Worm (Caenorhabditis elegans) whole organism, L2 larva: ENCODE measurements around the gene mip-1.

Source experiments
- C34F6.9 ChIP-seq: fragments of 150-350 bp; optimal IDR thresholded peaks from 2 replicates; lab custom pipeline; 2014; ENCODE audit warnings: missing biosample characterization, missing genetic modification characterization
- F13H6.1 ChIP-seq: sonication (generic microtip); optimal IDR thresholded peaks from 2 replicates; lab custom pipeline; 2016; ENCODE audit warnings: missing genetic modification characterization, missing compliant biosample characterization
- R02D3.7 ChIP-seq: fragments of 150-350 bp; optimal IDR thresholded peaks from 2 replicates; lab custom pipeline; 2014; ENCODE audit warnings: missing biosample characterization, missing genetic modification characterization
- Y55F3AM.14 ChIP-seq: fragments of 200-800 bp; sonication (Bioruptor generic); optimal IDR thresholded peaks from 2 replicates; lab custom pipeline; 2018; ENCODE audit warnings: mild to moderate bottlenecking, missing genetic modification characterization, missing compliant biosample characterization
- ZK546.5 ChIP-seq: sonication (generic microtip); optimal IDR thresholded peaks from 2 replicates; lab custom pipeline; 2017; ENCODE audit warnings: missing biosample characterization, missing genetic modification characterization
- alr-1 ChIP-seq: fragments of 150-350 bp; optimal IDR thresholded peaks from 2 replicates; lab custom pipeline; 2014; ENCODE audit warnings: missing biosample characterization, missing genetic modification characterization
- aly-2 ChIP-seq: fragments of 150-350 bp; optimal IDR thresholded peaks from 2 replicates; lab custom pipeline; 2014; ENCODE audit warnings: missing biosample characterization, missing genetic modification characterization
- ama-1 ChIP-seq: fragments of 150-350 bp; optimal IDR thresholded peaks from 2 replicates; lab custom pipeline; 2018; ENCODE audit warnings: inconsistent platforms
- blmp-1 ChIP-seq: sonication (generic microtip); optimal IDR thresholded peaks from 2 replicates; lab custom pipeline; 2017; ENCODE audit warnings: missing genetic modification characterization, mild to moderate bottlenecking, missing compliant biosample characterization, antibody characterized with exemption, moderate library complexity; ENCODE audit not compliant: insufficient read depth
- ceh-16 ChIP-seq: fragments of 150-350 bp; optimal IDR thresholded peaks from 2 replicates; lab custom pipeline; 2014; ENCODE audit warnings: missing biosample characterization, missing genetic modification characterization
- ceh-82 ChIP-seq: fragments of 150-350 bp; optimal IDR thresholded peaks from 2 replicates; lab custom pipeline; 2014; ENCODE audit warnings: missing biosample characterization, missing genetic modification characterization
- crh-2 ChIP-seq: sonication (generic microtip); optimal IDR thresholded peaks from 2 replicates; lab custom pipeline; 2017; ENCODE audit warnings: missing biosample characterization, missing genetic modification characterization
- dmd-4 ChIP-seq: sonication (generic microtip); optimal IDR thresholded peaks from 2 replicates; lab custom pipeline; 2017; ENCODE audit warnings: missing biosample characterization, missing genetic modification characterization
- egl-27 ChIP-seq: sonication (generic microtip); optimal IDR thresholded peaks from 3 replicates; lab custom pipeline; 2017; ENCODE audit warnings: missing biosample characterization, missing genetic modification reagents, missing genetic modification characterization
- elt-1 ChIP-seq: fragments of 150-350 bp; optimal IDR thresholded peaks from 2 replicates; lab custom pipeline; 2014; ENCODE audit warnings: missing biosample characterization, missing genetic modification characterization
- elt-3 ChIP-seq: sonication (generic microtip); optimal IDR thresholded peaks from 2 replicates; lab custom pipeline; 2017; ENCODE audit warnings: missing biosample characterization, missing genetic modification characterization
- fos-1 ChIP-seq: fragments of 150-350 bp; optimal IDR thresholded peaks from 2 replicates; lab custom pipeline; 2014; ENCODE audit warnings: missing biosample characterization, missing genetic modification characterization
- lin-11 ChIP-seq: fragments of 150-350 bp; sonication (generic microtip); optimal IDR thresholded peaks from 2 replicates; lab custom pipeline; 2014; ENCODE audit warnings: missing biosample characterization, missing genetic modification characterization, inconsistent platforms, mixed read lengths
- lin-13 ChIP-seq: fragments of 150-350 bp; optimal IDR thresholded peaks from 2 replicates; lab custom pipeline; 2014; ENCODE audit warnings: missing biosample characterization, missing genetic modification reagents, missing genetic modification characterization
- lin-39 ChIP-seq: fragments of 150-350 bp; optimal IDR thresholded peaks from 2 replicates; lab custom pipeline; 2014; ENCODE audit warnings: missing biosample characterization, missing genetic modification reagents, missing genetic modification characterization
- lsy-2 ChIP-seq, 2 experiments: fragments of 150-350 bp in 1 of 2; sonication (generic microtip) in 1 of 2; optimal IDR thresholded peaks; 2 replicates each; lab custom pipeline; 2014 to 2017; ENCODE audit warnings: missing biosample characterization in 2 of 2, missing genetic modification characterization in 2 of 2
- mbf-1 ChIP-seq: sonication (generic microtip); optimal IDR thresholded peaks from 2 replicates; lab custom pipeline; 2017; ENCODE audit warnings: missing biosample characterization, missing genetic modification characterization
- mdl-1 ChIP-seq, 2 experiments: fragments of 150-350 bp in 1 of 2; sonication (generic microtip) in 1 of 2; optimal IDR thresholded peaks; 2 replicates each; lab custom pipeline; 2017; ENCODE audit warnings: missing biosample characterization in 2 of 2, missing genetic modification characterization in 2 of 2
- nhr-10 ChIP-seq: sonication (generic microtip); optimal IDR thresholded peaks from 2 replicates; lab custom pipeline; 2017; ENCODE audit warnings: missing biosample characterization, missing genetic modification characterization
- nhr-11 ChIP-seq: fragments of 150-350 bp; optimal IDR thresholded peaks from 2 replicates; lab custom pipeline; 2014; ENCODE audit warnings: missing biosample characterization, missing genetic modification characterization
- nhr-12 ChIP-seq: fragments of 150-350 bp; optimal IDR thresholded peaks from 2 replicates; lab custom pipeline; 2014; ENCODE audit warnings: missing biosample characterization, missing genetic modification characterization
- nhr-129 ChIP-seq: fragments of 150-350 bp; optimal IDR thresholded peaks from 2 replicates; lab custom pipeline; 2014; ENCODE audit warnings: missing biosample characterization, missing genetic modification characterization
- nhr-21 ChIP-seq: fragments of 150-350 bp; optimal IDR thresholded peaks from 2 replicates; lab custom pipeline; 2014; ENCODE audit warnings: missing biosample characterization, missing genetic modification characterization
- nhr-23 ChIP-seq: fragments of 150-350 bp; optimal IDR thresholded peaks from 2 replicates; lab custom pipeline; 2014; ENCODE audit warnings: missing biosample characterization, missing genetic modification reagents, missing genetic modification characterization
- nhr-237 ChIP-seq: fragments of 150-350 bp; optimal IDR thresholded peaks from 2 replicates; lab custom pipeline; 2014; ENCODE audit warnings: missing biosample characterization, missing genetic modification characterization
- nhr-6 ChIP-seq: fragments of 150-350 bp; optimal IDR thresholded peaks from 2 replicates; lab custom pipeline; 2014; ENCODE audit warnings: missing biosample characterization, missing genetic modification characterization
- nhr-77 ChIP-seq: fragments of 150-350 bp; optimal IDR thresholded peaks from 2 replicates; lab custom pipeline; 2014; ENCODE audit warnings: missing biosample characterization, missing genetic modification characterization
- peb-1 ChIP-seq: fragments of 150-350 bp; optimal IDR thresholded peaks from 2 replicates; lab custom pipeline; 2014; ENCODE audit warnings: missing biosample characterization, missing genetic modification characterization
- skn-1 ChIP-seq: sonication (generic microtip); optimal IDR thresholded peaks from 2 replicates; lab custom pipeline; 2017; ENCODE audit warnings: missing biosample characterization, missing genetic modification characterization
- sma-9 ChIP-seq, 2 experiments: fragments of 150-350 bp in 1 of 2; sonication (generic microtip) in 1 of 2; optimal IDR thresholded peaks; 2 replicates each; lab custom pipeline; 2014 to 2016; ENCODE audit warnings: missing genetic modification characterization in 2 of 2, mild to moderate bottlenecking in 1 of 2, missing biosample characterization in 1 of 2, missing compliant biosample characterization in 1 of 2, missing genetic modification reagents in 1 of 2, moderate library complexity in 1 of 2
- unc-55 ChIP-seq: fragments of 150-350 bp; sonication (generic microtip); optimal IDR thresholded peaks from 3 replicates; lab custom pipeline; 2014; ENCODE audit warnings: missing biosample characterization, missing genetic modification reagents, missing genetic modification characterization
- unc-62 ChIP-seq: fragments of 150-350 bp; optimal IDR thresholded peaks from 2 replicates; lab custom pipeline; 2014; ENCODE audit warnings: missing biosample characterization, missing genetic modification reagents, missing genetic modification characterization
- zag-1 ChIP-seq: fragments of 150-350 bp; optimal IDR thresholded peaks from 2 replicates; lab custom pipeline; 2014; ENCODE audit warnings: missing biosample characterization, missing genetic modification characterization
- ztf-1 ChIP-seq: fragments of 200-800 bp; sonication (Bioruptor generic); conservative IDR thresholded peaks from 2 replicates; pipeline ENCODE4 v1.3.6; 2022; ENCODE audit warnings: missing genetic modification characterization, missing compliant biosample characterization
- ztf-4 ChIP-seq: fragments of 150-350 bp; optimal IDR thresholded peaks from 2 replicates; lab custom pipeline; 2014; ENCODE audit warnings: missing biosample characterization, missing genetic modification characterization

The mip-1 gene

ce11 chrIII:4792560-4793136 is at the start of gene mip-1:
TSS of gene mip-1 (plus strand) at chrIII:4793086.
- TF ChIP-seq mbf-1 (tag; lab: Kevin White, UChicago) (no peak), lin-13 (GFP tag; lab: Kevin White, UChicago) (no peak), C34F6.9 (tag; lab: Kevin White, UChicago) (no peak), nhr-237 (tag; lab: Kevin White, UChicago) (no peak), nhr-12 (tag; lab: Kevin White, UChicago) (no peak), ztf-1 (GFP tag; lab: Robert Waterston, UW) (no peak), crh-2 (tag; lab: Kevin White, UChicago) (no peak), nhr-129 (tag; lab: Kevin White, UChicago) (no peak), elt-1 (tag; lab: Kevin White, UChicago) (no peak), F13H6.1 (tag; lab: Kevin White, UChicago) (no peak), peb-1 (no peak), elt-3 (tag; lab: Kevin White, UChicago) (no peak)
- TF ChIP-seq, all 48 proteins: peak for 0

DNA sequence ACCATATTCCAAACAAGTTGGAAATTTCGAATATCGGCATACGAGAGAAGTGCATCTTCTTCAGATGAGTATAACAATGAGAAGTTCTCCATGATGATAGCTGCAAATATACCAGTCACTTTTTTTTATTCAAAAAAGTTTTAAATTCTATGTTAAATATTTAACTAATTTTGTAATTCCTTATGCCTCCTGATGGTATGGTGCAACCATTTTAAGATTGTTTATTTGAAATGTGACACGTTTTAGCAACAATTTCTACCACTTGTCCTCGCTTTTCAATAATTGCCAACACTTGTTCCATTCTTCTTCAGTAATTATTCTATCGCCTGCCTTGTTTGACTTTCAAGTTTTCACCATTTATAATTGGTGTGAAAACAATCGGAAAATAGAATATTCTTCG is 47.0 kb upstream of the mip-1 start, which contains the start of gene F17C8.6:
Gene F17C8.6 (minus strand): TSS at position 101 of the 400 bp plus-strand sequence.
- TF ChIP-seq nhr-11 (tag; lab: Kevin White, UChicago), result no peak
- TF ChIP-seq unc-55, result no peak
- TF ChIP-seq mbf-1 (tag; lab: Kevin White, UChicago), result no peak
- TF ChIP-seq egl-27 (tag; lab: Kevin White, UChicago), result no peak
- no peak for TF ChIP-seq zag-1 (tag; lab: Kevin White, UChicago)
- TF ChIP-seq aly-2 (tag; lab: Kevin White, UChicago), result no peak

DNA sequence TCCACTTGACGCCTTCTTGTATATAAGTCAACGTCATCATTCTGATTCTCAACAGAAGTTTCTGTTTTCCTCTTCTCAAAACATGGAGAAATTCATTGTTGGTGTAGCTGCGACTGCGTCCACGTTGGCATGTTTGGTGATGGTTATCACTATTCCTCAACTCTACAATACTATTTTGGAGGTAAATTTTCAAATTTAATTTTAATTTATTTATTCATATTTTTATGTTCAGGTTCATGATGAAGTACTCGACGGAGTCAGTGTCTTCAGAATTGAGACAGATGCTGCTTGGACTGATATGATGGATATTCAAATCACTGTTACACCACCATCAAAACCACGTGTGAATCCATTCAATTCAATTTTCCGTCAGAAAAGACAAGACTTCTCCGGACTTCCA is 44.8 kb upstream of the mip-1 start, which contains the start of gene col-89:
Gene col-89 (plus strand): TSS at position 19 of the 400 bp plus-strand sequence.
- TF ChIP-seq C34F6.9 (tag; lab: Kevin White, UChicago) (no peak), zag-1 (tag; lab: Kevin White, UChicago) (no peak)

DNA sequence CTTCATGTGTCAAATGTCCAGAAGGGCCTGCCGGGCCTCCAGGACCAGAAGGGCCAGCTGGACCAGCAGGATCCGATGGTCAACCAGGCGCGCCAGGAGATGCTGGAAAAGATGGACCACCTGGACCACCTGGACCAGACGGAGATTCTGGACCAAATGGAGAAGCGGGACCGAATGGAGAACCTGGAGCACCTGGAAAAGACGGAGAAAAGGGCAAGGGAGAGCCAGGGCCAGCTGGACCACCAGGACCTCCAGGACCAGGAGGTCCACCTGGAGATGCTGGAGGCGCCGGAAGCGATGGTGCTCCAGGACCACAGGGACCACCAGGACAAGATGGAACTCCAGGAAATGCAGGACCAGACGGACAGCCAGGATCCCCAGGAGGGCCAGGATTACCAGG is 44.2 kb upstream of the mip-1 start:
- TF ChIP-seq lin-13 (GFP tag; lab: Kevin White, UChicago) (no peak), nhr-129 (tag; lab: Kevin White, UChicago) (no peak), ztf-1 (GFP tag; lab: Robert Waterston, UW) (no peak), nhr-10 (tag; lab: Kevin White, UChicago) (no peak), ceh-82 (no peak), R02D3.7 (tag; lab: Kevin White, UChicago) (no peak), nhr-6 (tag; lab: Kevin White, UChicago) (no peak), aly-2 (tag; lab: Kevin White, UChicago) (no peak), dmd-4 (tag; lab: Kevin White, UChicago) (no peak), elt-3 (tag; lab: Kevin White, UChicago) (no peak), lsy-2 (tag; optimal IDR thresholded peaks at IDR 0.05; lab: Kevin White, UChicago) (no peak), ama-1 (no peak)

DNA sequence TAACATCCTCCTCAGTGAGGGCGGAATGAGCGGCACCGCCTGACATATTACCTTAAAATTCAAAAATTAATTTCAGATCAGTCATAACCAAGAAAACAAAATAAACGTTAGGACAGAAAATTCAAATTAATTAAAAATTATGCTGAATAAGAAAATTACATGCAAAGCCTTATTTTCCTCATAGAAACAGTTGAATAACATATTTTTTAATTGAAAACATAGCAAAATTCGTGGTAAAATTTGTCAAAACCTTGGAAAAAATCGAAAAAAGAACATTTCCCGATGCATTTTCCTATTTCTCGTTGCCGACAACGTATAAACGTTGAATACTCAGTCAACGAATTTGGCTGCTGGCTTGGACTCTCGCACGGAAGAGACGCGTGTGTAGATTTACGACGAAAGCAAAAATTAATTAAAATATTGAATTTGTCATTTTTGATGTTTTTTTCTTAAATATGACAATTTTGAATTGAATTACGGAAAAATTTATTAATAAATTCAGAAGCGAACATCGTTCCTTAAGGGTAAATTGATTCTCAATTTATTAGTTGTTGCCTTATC is 38.8 kb upstream of the mip-1 start, which contains the start of the genes rps-0 and rbg-3:
Gene rps-0 (minus strand): TSS at position 51 of the 561 bp plus-strand sequence.
Gene rbg-3 (plus strand): TSS at position 424 of the 561 bp plus-strand sequence.
- TF ChIP-seq fos-1 (tag; lab: Kevin White, UChicago) (peak; percentile 92), alr-1 (tag; lab: Kevin White, UChicago) (no peak), lin-39 (tag; lab: Kevin White, UChicago) (no peak), elt-3 (tag; lab: Kevin White, UChicago) (no peak), sma-9 (GFP tag; optimal IDR thresholded peaks at IDR 0.05; lab: Kevin White, UChicago) (peak; percentile 89), sma-9 (tag; optimal IDR thresholded peaks at IDR 0.05; lab: Kevin White, UChicago) (no peak), aly-2 (tag; lab: Kevin White, UChicago) (no peak), nhr-21 (peak; percentile 93), nhr-6 (tag; lab: Kevin White, UChicago) (peak; percentile 91), nhr-10 (tag; lab: Kevin White, UChicago) (no peak), nhr-11 (tag; lab: Kevin White, UChicago) (no peak), unc-62 (GFP tag; lab: Kevin White, UChicago) (peak; percentile 28), elt-1 (tag; lab: Kevin White, UChicago) (no peak), dmd-4 (tag; lab: Kevin White, UChicago) (no peak), Y55F3AM.14 (no peak), unc-55 (peak; percentile 97), skn-1 (tag; lab: Kevin White, UChicago) (peak; percentile 79), ztf-4 (tag; lab: Kevin White, UChicago) (peak; percentile 80), zag-1 (tag; lab: Kevin White, UChicago) (peak; percentile 27), ceh-16 (tag; lab: Kevin White, UChicago) (peak; percentile 68), nhr-77 (peak; percentile 51), ZK546.5 (tag; lab: Kevin White, UChicago) (peak; percentile 73), peb-1 (no peak), ceh-82 (peak; percentile 57), ama-1 (peak; percentile 64), nhr-129 (tag; lab: Kevin White, UChicago) (peak; percentile 94), nhr-23 (tag; lab: Kevin White, UChicago) (no peak), lin-11 (tag; lab: Kevin White, UChicago) (peak; percentile 89), nhr-12 (tag; lab: Kevin White, UChicago) (no peak), egl-27 (tag; lab: Kevin White, UChicago) (peak; percentile 80), mdl-1 (tag; optimal IDR thresholded peaks at IDR 0.05; lab: Kevin White, UChicago) (peak in 1 of 2 experiments; percentile 45), blmp-1 (tag; lab: Kevin White, UChicago) (peak; percentile 69), C34F6.9 (tag; lab: Kevin White, UChicago) (peak; percentile 97)
